Comparison of ENCODE assay signal across 3 fruit fly cellular contexts in genomic region chr3L:17475979-17476393, dm6.
TF ChIP-seq lines count a peak whose summit lies in the region.

Gene CG34250, plus strand, starts transcription at chr3L:17476222.

TF ChIP-seq in whole organism, adult, 20 proteins besides CTCF, POLR2A, EP300 and RAD21 (continued from another document):
- TF ChIP-seq cic (GFP tag; optimal IDR thresholded peaks at IDR 0.05; lab: Kevin White, UChicago) (peak; percentile 10), bab1 (GFP tag; optimal IDR thresholded peaks at IDR 0.05; lab: Kevin White, UChicago) (peak; percentile 83)

TF ChIP-seq in whole organism, embryonic, 481 proteins besides CTCF, POLR2A, EP300 and RAD21 (continued from another document and continues in another):
- no peak for TF ChIP-seq CG8281 (tag; optimal IDR thresholded peaks at IDR 0.05; lab: Kevin White, UChicago)
- TF ChIP-seq E2f1 (GFP tag; IDR thresholded peaks at IDR 0.05; lab: Robert Waterston, UW) = no peak
- TF ChIP-seq CG6791 (GFP tag; IDR thresholded peaks at IDR 0.05; lab: Robert Waterston, UW; ENCODE audit: partially characterized antibody) = peak; percentile 82
- peak; percentile 47; the same call in 1 of the 2 replicates for TF ChIP-seq slbo (GFP tag; IDR thresholded peaks at IDR 0.05; lab: Robert Waterston, UW)
- no peak; the same call in 1 of the 2 replicates for TF ChIP-seq Ada2b (GFP tag; IDR thresholded peaks at IDR 0.05; lab: Robert Waterston, UW)
- peak; percentile 85 for TF ChIP-seq unc-4 (GFP tag; IDR thresholded peaks at IDR 0.05; lab: Robert Waterston, UW; ENCODE audit: partially characterized antibody)
- peak; percentile 84 for TF ChIP-seq pzg (GFP tag; optimal IDR thresholded peaks at IDR 0.05; lab: Kevin White, UChicago)
- peak; percentile 39 for TF ChIP-seq zen (tag; optimal IDR thresholded peaks at IDR 0.05; lab: Kevin White, UChicago)
- TF ChIP-seq Med (GFP tag; lab: Kevin White, UChicago) = peak; percentile 67
- peak; percentile 54 for TF ChIP-seq CG7928 (GFP tag; optimal IDR thresholded peaks at IDR 0.05; lab: Kevin White, UChicago)
- TF ChIP-seq CG34376 (GFP tag; optimal IDR thresholded peaks at IDR 0.05; lab: Kevin White, UChicago) = peak; percentile 43
- TF ChIP-seq Nf-YB (GFP tag; optimal IDR thresholded peaks at IDR 0.05; lab: Kevin White, UChicago) = peak; percentile 16
- TF ChIP-seq slp2 (GFP tag; optimal IDR thresholded peaks at IDR 0.05; lab: Kevin White, UChicago) = peak; percentile 18
- TF ChIP-seq CG8924 (tag; optimal IDR thresholded peaks at IDR 0.05; lab: Kevin White, UChicago) = peak; percentile 42
- TF ChIP-seq jigr1 (GFP tag; IDR thresholded peaks at IDR 0.05; lab: Robert Waterston, UW) = no peak
- TF ChIP-seq Abd-B (GFP tag; optimal IDR thresholded peaks at IDR 0.05; lab: Kevin White, UChicago) = peak; percentile 46
- peak; percentile 34 for TF ChIP-seq Mad (GFP tag; optimal IDR thresholded peaks at IDR 0.05; lab: Kevin White, UChicago)
- TF ChIP-seq Chrac-16 (GFP tag; optimal IDR thresholded peaks at IDR 0.05; lab: Kevin White, UChicago) = peak; percentile 37
- peak; percentile 60 for TF ChIP-seq CG13894 (tag; optimal IDR thresholded peaks at IDR 0.05; lab: Kevin White, UChicago)
- no peak for TF ChIP-seq Fer2 (tag; optimal IDR thresholded peaks at IDR 0.05; lab: Kevin White, UChicago)
- peak; percentile 43; the same call in 1 of the 2 replicates for TF ChIP-seq tna (GFP tag; IDR thresholded peaks at IDR 0.05; lab: Robert Waterston, UW; ENCODE audit: partially characterized antibody)
- peak; percentile 95 to 99 for TF ChIP-seq crp (GFP tag; optimal IDR thresholded peaks at IDR 0.05; lab: Kevin White, UChicago)
- TF ChIP-seq CG18011 (GFP tag; optimal IDR thresholded peaks at IDR 0.05; lab: Kevin White, UChicago) = peak; percentile 4
- TF ChIP-seq pum (GFP tag; optimal IDR thresholded peaks at IDR 0.05; lab: Kevin White, UChicago) = peak; percentile 14
- TF ChIP-seq cg (GFP tag; optimal IDR thresholded peaks at IDR 0.05; lab: Kevin White, UChicago) = no peak
- TF ChIP-seq CG4617 (GFP tag; optimal IDR thresholded peaks at IDR 0.05; lab: Kevin White, UChicago; ENCODE audit: borderline replicate concordance) = peak; percentile 74
- peak; percentile 62; the same call in 2 of the 4 replicates for TF ChIP-seq chinmo (GFP tag; IDR thresholded peaks at IDR 0.05; lab: Robert Waterston, UW; ENCODE audit: partially characterized antibody)
- no peak for TF ChIP-seq wek (GFP tag; optimal IDR thresholded peaks at IDR 0.05; lab: Kevin White, UChicago)
- TF ChIP-seq CG10267 (tag; optimal IDR thresholded peaks at IDR 0.05; lab: Kevin White, UChicago) = peak; percentile 65
- peak; percentile 75 for TF ChIP-seq Nf-YC (tag; optimal IDR thresholded peaks at IDR 0.05; lab: Kevin White, UChicago)
- TF ChIP-seq Hsf (GFP tag; optimal IDR thresholded peaks at IDR 0.05; lab: Kevin White, UChicago) = peak; percentile 44
- TF ChIP-seq BEAF-32 (GFP tag; optimal IDR thresholded peaks at IDR 0.05; lab: Kevin White, UChicago) = peak; percentile 88
- TF ChIP-seq Deaf1 (tag; optimal IDR thresholded peaks at IDR 0.05; lab: Kevin White, UChicago) = peak; percentile 3
- no peak for TF ChIP-seq Aef1 (GFP tag; IDR thresholded peaks at IDR 0.05; lab: Robert Waterston, UW)
- peak; percentile 70 for TF ChIP-seq vnd (GFP tag; IDR thresholded peaks at IDR 0.05; lab: Robert Waterston, UW; ENCODE audit: partially characterized antibody)
- peak; percentile 55; the same call in 1 of the 3 replicates for TF ChIP-seq CG11560 (tag; IDR thresholded peaks at IDR 0.05; lab: Robert Waterston, UW)
- TF ChIP-seq CG9932 (GFP tag; IDR thresholded peaks at IDR 0.05; lab: Robert Waterston, UW) = peak; percentile 66
- TF ChIP-seq CG18619 (GFP tag; optimal IDR thresholded peaks at IDR 0.05; lab: Kevin White, UChicago) = peak; percentile 46
- peak; percentile 51 for TF ChIP-seq corto (GFP tag; optimal IDR thresholded peaks at IDR 0.05; lab: Kevin White, UChicago)
- peak; percentile 52 for TF ChIP-seq CG4424 (GFP tag; optimal IDR thresholded peaks at IDR 0.05; lab: Kevin White, UChicago)
- peak; percentile 49 for TF ChIP-seq grau (tag; optimal IDR thresholded peaks at IDR 0.05; lab: Kevin White, UChicago)
- TF ChIP-seq dmrt11E (tag; optimal IDR thresholded peaks at IDR 0.05; lab: Kevin White, UChicago) = no peak
- TF ChIP-seq zfh1 (GFP tag; IDR thresholded peaks at IDR 0.05; lab: Robert Waterston, UW) = peak; percentile 47; the same call in 1 of the 3 replicates
- no peak for TF ChIP-seq danr (GFP tag; IDR thresholded peaks at IDR 0.05; lab: Robert Waterston, UW)
- peak; percentile 57 for TF ChIP-seq sd (tag; optimal IDR thresholded peaks at IDR 0.05; lab: Kevin White, UChicago)
- TF ChIP-seq CG12659 (GFP tag; optimal IDR thresholded peaks at IDR 0.05; lab: Kevin White, UChicago) = peak; percentile 79
- TF ChIP-seq CG10654 (GFP tag; optimal IDR thresholded peaks at IDR 0.05; lab: Kevin White, UChicago) = peak; percentile 11
- peak; percentile 51 for TF ChIP-seq CG32532 (GFP tag; IDR thresholded peaks at IDR 0.05; lab: Robert Waterston, UW)
- TF ChIP-seq CG17361 (GFP tag; IDR thresholded peaks at IDR 0.05; lab: Robert Waterston, UW) = peak; percentile 48; the same call in 2 of the 3 replicates
- no peak for TF ChIP-seq CG7556 (GFP tag; optimal IDR thresholded peaks at IDR 0.05; lab: Kevin White, UChicago)
- peak; percentile 18 for TF ChIP-seq az2 (GFP tag; optimal IDR thresholded peaks at IDR 0.05; lab: Kevin White, UChicago)
- peak; percentile 44 for TF ChIP-seq ind (GFP tag; optimal IDR thresholded peaks at IDR 0.05; lab: Kevin White, UChicago)
- TF ChIP-seq CG10431 (GFP tag; optimal IDR thresholded peaks at IDR 0.05; lab: Kevin White, UChicago) = peak; percentile 12
- TF ChIP-seq inv (GFP tag; IDR thresholded peaks at IDR 0.05; lab: Robert Waterston, UW; ENCODE audit: partially characterized antibody) = peak; percentile 72; the same call in 1 of the 2 replicates
- peak; percentile 62; the same call in 1 of the 2 replicates for TF ChIP-seq sob (GFP tag; IDR thresholded peaks at IDR 0.05; lab: Robert Waterston, UW)
- TF ChIP-seq mam (GFP tag; optimal IDR thresholded peaks at IDR 0.05; lab: Kevin White, UChicago) = peak; percentile 48
- no peak for TF ChIP-seq kah (GFP tag; optimal IDR thresholded peaks at IDR 0.05; lab: Kevin White, UChicago)
- no peak for TF ChIP-seq CG4707 (GFP tag; optimal IDR thresholded peaks at IDR 0.05; lab: Kevin White, UChicago)
- peak; percentile 36 for TF ChIP-seq CG13123 (GFP tag; optimal IDR thresholded peaks at IDR 0.05; lab: Kevin White, UChicago)
- TF ChIP-seq CoRest (tag; optimal IDR thresholded peaks at IDR 0.05; lab: Kevin White, UChicago) = peak; percentile 46
- TF ChIP-seq nerfin-2 (GFP tag; IDR thresholded peaks at IDR 0.05; lab: Robert Waterston, UW; ENCODE audit: partially characterized antibody) = peak; percentile 34; the same call in 1 of the 2 replicates

TF ChIP-seq in whole organism, prepupa, 60 proteins besides CTCF, POLR2A, EP300 and RAD21 (continued from another document):
- no peak for TF ChIP-seq CG11762 (GFP tag; optimal IDR thresholded peaks at IDR 0.05; lab: Kevin White, UChicago; ENCODE audit: insufficient read depth)
- no peak for TF ChIP-seq net (GFP tag; optimal IDR thresholded peaks at IDR 0.05; lab: Kevin White, UChicago)
- peak; percentile 19 for TF ChIP-seq CG3032 (tag; optimal IDR thresholded peaks at IDR 0.05; lab: Kevin White, UChicago)
- TF ChIP-seq CG6792 (GFP tag; optimal IDR thresholded peaks at IDR 0.05; lab: Kevin White, UChicago) = no peak
- no peak for TF ChIP-seq CG31627 (GFP tag; optimal IDR thresholded peaks at IDR 0.05; lab: Kevin White, UChicago)
- TF ChIP-seq acj6 (GFP tag; optimal IDR thresholded peaks at IDR 0.05; lab: Kevin White, UChicago) = peak; percentile 9
- no peak for TF ChIP-seq CG6163 (GFP tag; IDR thresholded peaks at IDR 0.05; lab: Robert Waterston, UW)
- TF ChIP-seq Lpt (GFP tag; optimal IDR thresholded peaks at IDR 0.05; lab: Kevin White, UChicago) = no peak
- no peak for TF ChIP-seq CG6854 (GFP tag; optimal IDR thresholded peaks at IDR 0.05; lab: Kevin White, UChicago)
- peak; percentile 25 for TF ChIP-seq CG10631 (GFP tag; optimal IDR thresholded peaks at IDR 0.05; lab: Kevin White, UChicago)
- TF ChIP-seq fd85E (GFP tag; optimal IDR thresholded peaks at IDR 0.05; lab: Kevin White, UChicago) = no peak
- TF ChIP-seq CG32006 (GFP tag; optimal IDR thresholded peaks at IDR 0.05; lab: Kevin White, UChicago) = no peak
- TF ChIP-seq Ets96B (tag; optimal IDR thresholded peaks at IDR 0.05; lab: Kevin White, UChicago) = peak; percentile 15
- TF ChIP-seq cyc (GFP tag; optimal IDR thresholded peaks at IDR 0.05; lab: Kevin White, UChicago) = peak; percentile 28
- peak; percentile 5 for TF ChIP-seq Hr39 (GFP tag; optimal IDR thresholded peaks at IDR 0.05; lab: Kevin White, UChicago)
- no peak for TF ChIP-seq CG3919 (GFP tag; optimal IDR thresholded peaks at IDR 0.05; lab: Kevin White, UChicago)
- TF ChIP-seq Blimp-1 (GFP tag; optimal IDR thresholded peaks at IDR 0.05; lab: Kevin White, UChicago) = no peak
- no peak for TF ChIP-seq Sox15 (GFP tag; optimal IDR thresholded peaks at IDR 0.05; lab: Kevin White, UChicago)
- no peak for TF ChIP-seq ss (GFP tag; optimal IDR thresholded peaks at IDR 0.05; lab: Kevin White, UChicago)
- peak; percentile 25 for TF ChIP-seq Sox14 (GFP tag; optimal IDR thresholded peaks at IDR 0.05; lab: Kevin White, UChicago)
- no peak for TF ChIP-seq CG8632 (GFP tag; optimal IDR thresholded peaks at IDR 0.05; lab: Kevin White, UChicago)
- TF ChIP-seq Smox (GFP tag; optimal IDR thresholded peaks at IDR 0.05; lab: Kevin White, UChicago) = no peak
- no peak for TF ChIP-seq dac (GFP tag; optimal IDR thresholded peaks at IDR 0.05; lab: Kevin White, UChicago)
- no peak for TF ChIP-seq dsx (GFP tag; optimal IDR thresholded peaks at IDR 0.05; lab: Kevin White, UChicago; ENCODE audit: poor library complexity, severe bottlenecking)
- no peak for TF ChIP-seq CG15336 (GFP tag; IDR thresholded peaks at IDR 0.05; lab: Robert Waterston, UW)
- no peak for TF ChIP-seq CG6808 (GFP tag; optimal IDR thresholded peaks at IDR 0.05; lab: Kevin White, UChicago)
- no peak for TF ChIP-seq pdm3 (GFP tag; optimal IDR thresholded peaks at IDR 0.05; lab: Kevin White, UChicago)
- peak; percentile 39 for TF ChIP-seq lz (GFP tag; optimal IDR thresholded peaks at IDR 0.05; lab: Kevin White, UChicago)
- TF ChIP-seq Eip75B (GFP tag; optimal IDR thresholded peaks at IDR 0.05; lab: Kevin White, UChicago) = no peak
- peak; percentile 33 for TF ChIP-seq Hr4 (GFP tag; optimal IDR thresholded peaks at IDR 0.05; lab: Kevin White, UChicago)
- peak; percentile 34 for TF ChIP-seq Eip93F (GFP tag; optimal IDR thresholded peaks at IDR 0.05; lab: Kevin White, UChicago)
- no peak for TF ChIP-seq OdsH (GFP tag; optimal IDR thresholded peaks at IDR 0.05; lab: Kevin White, UChicago)
- TF ChIP-seq salr (GFP tag; optimal IDR thresholded peaks at IDR 0.05; lab: Kevin White, UChicago) = no peak
- no peak for TF ChIP-seq CG8119 (GFP tag; IDR thresholded peaks at IDR 0.05; lab: Robert Waterston, UW)
- no peak for TF ChIP-seq fd59A (GFP tag; optimal IDR thresholded peaks at IDR 0.05; lab: Kevin White, UChicago)
- TF ChIP-seq CG6276 (GFP tag; optimal IDR thresholded peaks at IDR 0.05; lab: Kevin White, UChicago) = no peak
- no peak for TF ChIP-seq Met (GFP tag; optimal IDR thresholded peaks at IDR 0.05; lab: Kevin White, UChicago)
- no peak for TF ChIP-seq CG4318 (GFP tag; optimal IDR thresholded peaks at IDR 0.05; lab: Kevin White, UChicago)
- TF ChIP-seq CG8319 (GFP tag; optimal IDR thresholded peaks at IDR 0.05; lab: Kevin White, UChicago) = no peak
